Fruit fly (Drosophila melanogaster) whole organism, embryonic: ENCODE data around the gene CG9254.
A peak's percentile ranks its signal among the peaks of the same experiment; 100 is the strongest.

Experiments used
- Bdp1 ChIP-seq: fragments of 200-800 bp; sonication (Bioruptor generic); optimal IDR thresholded peaks from 3 replicates; lab custom pipeline; 2016; ENCODE audit warnings: missing biosample characterization, missing genetic modification characterization
- CG11398 ChIP-seq: fragments of 200-800 bp; sonication (Bioruptor generic); optimal IDR thresholded peaks from 2 replicates; lab custom pipeline; 2016; ENCODE audit warnings: missing biosample characterization, missing genetic modification characterization
- CG12769 ChIP-seq: fragments of 200-800 bp; sonication (Bioruptor generic); optimal IDR thresholded peaks from 2 replicates; lab custom pipeline; 2019; ENCODE audit warnings: missing biosample characterization, mild to moderate bottlenecking, missing genetic modification characterization, moderate library complexity
- CG13894 ChIP-seq: fragments of 200-800 bp; sonication (Bioruptor generic); optimal IDR thresholded peaks from 3 replicates; lab custom pipeline; 2018; ENCODE audit warnings: missing biosample characterization, mild to moderate bottlenecking, missing genetic modification characterization, moderate library complexity
- CG15011 ChIP-seq: fragments of 200-800 bp; sonication (Bioruptor generic); optimal IDR thresholded peaks from 3 replicates; lab custom pipeline; 2018; ENCODE audit warnings: missing biosample characterization, mild to moderate bottlenecking, missing genetic modification characterization
- CG16815 ChIP-seq: fragments of 200-800 bp; sonication (Bioruptor generic); optimal IDR thresholded peaks from 3 replicates; lab custom pipeline; 2017; ENCODE audit warnings: missing biosample characterization, mild to moderate bottlenecking, missing genetic modification characterization
- CG17186 ChIP-seq: fragments of 200-800 bp; sonication (Bioruptor generic); optimal IDR thresholded peaks from 3 replicates; lab custom pipeline; 2017; ENCODE audit warnings: missing biosample characterization, missing genetic modification reagents, missing genetic modification characterization
- CG2116 ChIP-seq: fragments of 200-800 bp; sonication (Bioruptor generic); optimal IDR thresholded peaks from 3 replicates; lab custom pipeline; 2018; ENCODE audit warnings: missing biosample characterization, mild to moderate bottlenecking, missing genetic modification characterization
- CG31441 ChIP-seq: fragments of 200-800 bp; sonication (Bioruptor generic); IDR thresholded peaks from 2 replicates; pipeline ENCODE4 v1.3.6; 2022; ENCODE audit warnings: missing biosample characterization, missing genetic modification characterization
- CG3281 ChIP-seq: fragments of 200-800 bp; sonication (Bioruptor generic); optimal IDR thresholded peaks from 3 replicates; lab custom pipeline; 2017; ENCODE audit warnings: missing biosample characterization, mild to moderate bottlenecking, missing genetic modification characterization
- CG3847 ChIP-seq: fragments of 200-800 bp; sonication (Bioruptor generic); IDR thresholded peaks from 2 replicates; pipeline ENCODE4 v1.3.6; 2022; ENCODE audit warnings: missing biosample characterization, missing genetic modification characterization
- CG43689 ChIP-seq: fragments of 200-800 bp; sonication (Bioruptor generic); IDR thresholded peaks from 2 replicates; pipeline ENCODE4 v1.3.6; 2022; ENCODE audit warnings: missing biosample characterization, missing genetic modification characterization
- CG6654 ChIP-seq: fragments of 200-800 bp; sonication (Bioruptor generic); optimal IDR thresholded peaks from 2 replicates; lab custom pipeline; 2017; ENCODE audit warnings: missing biosample characterization, mild to moderate bottlenecking, missing genetic modification characterization
- CG9817 ChIP-seq: fragments of 200-800 bp; sonication (Bioruptor generic); optimal IDR thresholded peaks from 2 replicates; lab custom pipeline; 2018; ENCODE audit warnings: missing biosample characterization, mild to moderate bottlenecking, missing genetic modification characterization, moderate library complexity
- CrebB ChIP-seq: fragments of 200-800 bp; sonication (Bioruptor generic); optimal IDR thresholded peaks from 3 replicates; lab custom pipeline; 2018; ENCODE audit warnings: missing biosample characterization, mild to moderate bottlenecking, missing genetic modification characterization
- Deaf1 ChIP-seq: fragments of 200-800 bp; optimal IDR thresholded peaks from 3 replicates; lab custom pipeline; 2019; ENCODE audit warnings: missing biosample characterization, mild to moderate bottlenecking, missing genetic modification characterization, moderate library complexity
- Doc3 ChIP-seq: fragments of 200-800 bp; sonication (Bioruptor generic); IDR thresholded peaks from 3 replicates; pipeline ENCODE4 v1.3.6; 2022; ENCODE audit warnings: missing biosample characterization, missing genetic modification characterization; ENCODE audit not compliant: partially characterized antibody
- Eip74EF ChIP-seq, 2 experiments: fragments of 200-800 bp in 1 of 2; fragments of >200 bp in 1 of 2; sonication (Bioruptor generic) in 1 of 2; optimal IDR thresholded peaks; 2 replicates each; lab custom pipeline; 2017 to 2019; ENCODE audit warnings: missing biosample characterization in 2 of 2, missing genetic modification characterization in 2 of 2, mild to moderate bottlenecking in 1 of 2, moderate library complexity in 1 of 2
- Elba2 ChIP-seq: fragments of 200-800 bp; sonication (Bioruptor generic); optimal IDR thresholded peaks from 3 replicates; lab custom pipeline; 2016; ENCODE audit warnings: missing biosample characterization, missing genetic modification characterization
- Ets65A ChIP-seq: fragments of 200-800 bp; sonication (Bioruptor generic); peaks from one replicate; lab custom pipeline; 2016; ENCODE audit warnings: missing biosample characterization, missing genetic modification characterization
- Gsc ChIP-seq: fragments of 200-800 bp; sonication (Bioruptor generic); IDR thresholded peaks from 2 replicates; pipeline ENCODE4 v1.3.6; 2022; ENCODE audit warnings: missing biosample characterization, missing genetic modification characterization
- Lpt ChIP-seq: fragments of >200 bp; optimal IDR thresholded peaks from 2 replicates; lab custom pipeline; 2018; ENCODE audit warnings: missing biosample characterization, missing genetic modification characterization
- Mad ChIP-seq: fragments of 200-800 bp; sonication (Bioruptor generic); optimal IDR thresholded peaks from 2 replicates; lab custom pipeline; 2016; ENCODE audit warnings: missing biosample characterization, missing genetic modification characterization
- Pdp1 ChIP-seq, 2 experiments: fragments of 200-800 bp; sonication (Bioruptor generic); optimal IDR thresholded peaks; 3 replicates each; lab custom pipeline; 2016; ENCODE audit warnings: missing biosample characterization in 2 of 2, missing genetic modification characterization in 2 of 2, mild to moderate bottlenecking in 1 of 2, moderate library complexity in 1 of 2
- Scr ChIP-seq: fragments of 200-800 bp; sonication (Bioruptor generic); IDR thresholded peaks from 2 replicates; pipeline ENCODE4 v1.3.6; 2022; ENCODE audit warnings: missing biosample characterization, missing genetic modification characterization; ENCODE audit not compliant: partially characterized antibody
- cad ChIP-seq: fragments of >200 bp; optimal IDR thresholded peaks from 2 replicates; lab custom pipeline; 2017; ENCODE audit warnings: missing biosample characterization, missing genetic modification characterization
- chinmo ChIP-seq: fragments of 200-800 bp; sonication (Bioruptor generic); IDR thresholded peaks from 4 replicates; pipeline ENCODE4 v1.3.6; 2022; ENCODE audit warnings: missing biosample characterization, missing genetic modification characterization; ENCODE audit not compliant: partially characterized antibody
- dmrt11E ChIP-seq: fragments of 200-800 bp; sonication (Bioruptor generic); optimal IDR thresholded peaks from 3 replicates; lab custom pipeline; 2018; ENCODE audit warnings: missing biosample characterization, mild to moderate bottlenecking, missing genetic modification characterization, moderate library complexity
- fru ChIP-seq: fragments of >200 bp; optimal IDR thresholded peaks from 2 replicates; lab custom pipeline; 2017
- ham ChIP-seq: fragments of 200-800 bp; sonication (Bioruptor generic); IDR thresholded peaks from 2 replicates; pipeline ENCODE4 v1.3.6; 2022; ENCODE audit warnings: missing biosample characterization, missing genetic modification characterization
- inv ChIP-seq: fragments of 200-800 bp; sonication (Bioruptor generic); IDR thresholded peaks from 2 replicates; pipeline ENCODE4 v1.3.6; 2022; ENCODE audit warnings: missing biosample characterization, missing genetic modification characterization; ENCODE audit not compliant: partially characterized antibody
- mld ChIP-seq: fragments of 200-800 bp; sonication (Bioruptor generic); IDR thresholded peaks from 3 replicates; pipeline ENCODE4 v1.3.6; 2022; ENCODE audit warnings: missing biosample characterization, missing genetic modification characterization; ENCODE audit not compliant: partially characterized antibody
- oc ChIP-seq: fragments of 200-800 bp; sonication (Bioruptor generic); optimal IDR thresholded peaks from 2 replicates; lab custom pipeline; 2018; ENCODE audit warnings: missing biosample characterization, mild to moderate bottlenecking, missing genetic modification characterization, moderate library complexity
- onecut ChIP-seq: fragments of 200-800 bp; sonication (Bioruptor generic); IDR thresholded peaks from 2 replicates; pipeline ENCODE4 v1.3.6; 2022; ENCODE audit warnings: missing biosample characterization, missing genetic modification characterization
- pfk ChIP-seq: fragments of 200-800 bp; sonication (Bioruptor generic); optimal IDR thresholded peaks from 2 replicates; lab custom pipeline; 2018; ENCODE audit warnings: missing biosample characterization, mild to moderate bottlenecking, missing genetic modification characterization, moderate library complexity
- phol ChIP-seq: fragments of 200-800 bp; sonication (Bioruptor generic); optimal IDR thresholded peaks from 3 replicates; lab custom pipeline; 2018; ENCODE audit warnings: missing biosample characterization, mild to moderate bottlenecking, missing genetic modification characterization, moderate library complexity
- row ChIP-seq: fragments of 200-800 bp; sonication (Bioruptor generic); IDR thresholded peaks from 3 replicates; pipeline ENCODE4 v1.3.6; 2022; ENCODE audit warnings: missing biosample characterization, missing genetic modification characterization
- sd ChIP-seq: fragments of 200-800 bp; sonication (Bioruptor generic); optimal IDR thresholded peaks from 3 replicates; lab custom pipeline; 2018; ENCODE audit warnings: missing biosample characterization, mild to moderate bottlenecking, missing genetic modification characterization, moderate library complexity
- sna ChIP-seq: fragments of 200-800 bp; sonication (Bioruptor generic); IDR thresholded peaks from 2 replicates; pipeline ENCODE4 v1.3.6; 2022; ENCODE audit warnings: missing biosample characterization, missing genetic modification characterization; ENCODE audit not compliant: partially characterized antibody
- so ChIP-seq: fragments of 200-800 bp; sonication (Bioruptor generic); IDR thresholded peaks from 3 replicates; pipeline ENCODE4 v1.3.6; 2022; ENCODE audit warnings: missing biosample characterization, missing genetic modification characterization
- tll ChIP-seq, 2 experiments: fragments of 200-800 bp in 1 of 2; fragments of >200 bp in 1 of 2; sonication (Bioruptor generic) in 1 of 2; optimal IDR thresholded peaks; 2 replicates each; lab custom pipeline; 2017 to 2019; ENCODE audit warnings: missing biosample characterization in 2 of 2, missing genetic modification characterization in 2 of 2, mild to moderate bottlenecking in 1 of 2, moderate library complexity in 1 of 2
- trem ChIP-seq: fragments of 200-800 bp; optimal IDR thresholded peaks from 3 replicates; lab custom pipeline; 2019; ENCODE audit warnings: missing biosample characterization, mild to moderate bottlenecking, missing genetic modification characterization, moderate library complexity
- twi ChIP-seq: fragments of 200-800 bp; optimal IDR thresholded peaks from 2 replicates; lab custom pipeline; 2019; ENCODE audit warnings: missing biosample characterization, mild to moderate bottlenecking, missing genetic modification characterization, moderate library complexity
- tx ChIP-seq: fragments of 200-800 bp; sonication (Bioruptor generic); optimal IDR thresholded peaks from 2 replicates; lab custom pipeline; 2016; ENCODE audit warnings: missing biosample characterization, missing genetic modification characterization
- wdn ChIP-seq: fragments of 200-800 bp; sonication (Bioruptor generic); IDR thresholded peaks from 2 replicates; pipeline ENCODE4 v1.3.6; 2022; ENCODE audit warnings: missing biosample characterization, missing genetic modification characterization

CG9254 gene

dm6 chr2L:13597136-13597615 is at the start of gene CG9254:
Gene CG9254 (minus strand): TSS chr2L:13597186.
- peak; percentile 94 for TF ChIP-seq twi (tag; lab: Kevin White, UChicago)
- TF ChIP-seq Elba2 (GFP tag; lab: Kevin White, UChicago): no peak
- TF ChIP-seq tll (GFP tag; optimal IDR thresholded peaks at IDR 0.05; lab: Kevin White, UChicago): peak in 1 of 2 experiments; percentile 0

- TF ChIP-seq wdn: no peak
- no peak for TF ChIP-seq CG43689 (GFP tag; lab: Robert Waterston, UW)
- no peak for TF ChIP-seq CG11398 (GFP tag; lab: Kevin White, UChicago)
- TF ChIP-seq Gsc: no peak
- TF ChIP-seq trem (tag; lab: Kevin White, UChicago): no peak
- peak; percentile 97 for TF ChIP-seq CG6654 (GFP tag; lab: Kevin White, UChicago)
- TF ChIP-seq Ets65A: peak; percentile 65
- no peak for TF ChIP-seq phol
- no peak for TF ChIP-seq CG15011 (GFP tag; lab: Kevin White, UChicago)
- no peak for TF ChIP-seq ham (GFP tag; lab: Robert Waterston, UW)
- TF ChIP-seq Bdp1 (GFP tag; lab: Kevin White, UChicago): no peak
- no peak for TF ChIP-seq oc (tag; lab: Kevin White, UChicago)
- TF ChIP-seq pfk: no peak
- peak; percentile 74 for TF ChIP-seq sd (tag; lab: Kevin White, UChicago)
- no peak for TF ChIP-seq fru
- no peak for TF ChIP-seq inv (GFP tag; lab: Robert Waterston, UW)
- no peak for TF ChIP-seq row (GFP tag; lab: Robert Waterston, UW)
- no peak for TF ChIP-seq dmrt11E (tag; lab: Kevin White, UChicago)
- TF ChIP-seq Eip74EF (GFP tag; optimal IDR thresholded peaks at IDR 0.05; lab: Kevin White, UChicago): peak in 1 of 2 experiments; percentile 12
- no peak for TF ChIP-seq CG17186
- TF ChIP-seq CG3847 (GFP tag; lab: Robert Waterston, UW): no peak
- peak; percentile 22 for TF ChIP-seq Deaf1 (tag; lab: Kevin White, UChicago)
- TF ChIP-seq CG13894 (tag; lab: Kevin White, UChicago): peak; percentile 41
- TF ChIP-seq mld (GFP tag; lab: Robert Waterston, UW): 0 out of 3 replicates have a peak, but pooled peaks have one; percentile 13
- TF ChIP-seq CG31441 (GFP tag; lab: Robert Waterston, UW): no peak
- peak; percentile 75; the same call in 1 of the 4 replicates for TF ChIP-seq chinmo (GFP tag; lab: Robert Waterston, UW)
- peak; percentile 74; the same call in 1 of the 3 replicates for TF ChIP-seq so
- TF ChIP-seq CrebB (tag; lab: Kevin White, UChicago): no peak
- TF ChIP-seq cad (GFP tag; lab: Kevin White, UChicago): peak; percentile 62
- no peak for TF ChIP-seq CG2116 (GFP tag; lab: Kevin White, UChicago)
- TF ChIP-seq Lpt: no peak
- peak in 1 of 2 experiments; percentile 43 for TF ChIP-seq Pdp1 (GFP tag; optimal IDR thresholded peaks at IDR 0.05; lab: Kevin White, UChicago)
- no peak for TF ChIP-seq tx (GFP tag; lab: Kevin White, UChicago)
- TF ChIP-seq Scr (GFP tag; lab: Robert Waterston, UW): no peak
- peak; percentile 74 for TF ChIP-seq CG12769 (tag; lab: Kevin White, UChicago)
- TF ChIP-seq sna (GFP tag; lab: Robert Waterston, UW): no peak
- no peak for TF ChIP-seq Doc3
- peak; percentile 4 for TF ChIP-seq twi (tag; lab: Kevin White, UChicago)
- TF ChIP-seq Mad (GFP tag; lab: Kevin White, UChicago): no peak
- no peak for TF ChIP-seq CG3281 (GFP tag; lab: Kevin White, UChicago)
- peak; percentile 61 for TF ChIP-seq onecut
- no peak for TF ChIP-seq CG9817 (tag; lab: Kevin White, UChicago)
- TF ChIP-seq CG16815 (GFP tag; lab: Kevin White, UChicago): no peak
Measured at dm6 chr2L:13641887-13642826, 45.2 kb upstream of the CG9254 start, which contains the start of gene ics. Gene ics (minus strand): TSS chr2L:13642602.
